Worm (Caenorhabditis elegans): ENCODE data around the gene szy-4.

The szy-4 gene

DNA sequence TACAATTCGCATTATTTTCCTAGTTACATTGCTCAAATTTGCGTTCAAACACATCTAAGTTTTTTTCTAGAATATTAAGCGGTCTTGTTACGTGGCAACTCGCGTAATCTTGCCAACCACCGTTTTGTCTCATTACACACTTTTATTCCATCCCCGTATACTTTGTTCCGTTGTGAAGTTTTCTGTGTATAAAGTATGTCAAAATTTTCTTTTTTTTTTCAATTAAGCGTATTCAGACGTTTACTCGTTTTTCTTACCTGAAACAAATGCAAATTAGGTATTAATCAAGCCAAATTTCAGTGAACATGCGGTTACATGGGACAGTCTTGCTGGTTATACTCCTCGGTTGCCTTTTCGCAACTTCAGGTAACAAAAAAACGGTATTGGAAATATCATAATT lies 48.5 kb downstream of the szy-4 start, which contains the start of gene T24H7.2:
TSS of gene T24H7.2 (plus strand) at position 301 of the 400 bp plus-strand sequence.
- TF ChIP-seq ham-2 (GFP tag; optimal IDR thresholded peaks at IDR 0.05) (no peak), ceh-39 (tag; optimal IDR thresholded peaks at IDR 0.05) (no peak), pha-4 (tag; optimal IDR thresholded peaks at IDR 0.05) (no peak), ceh-83 (GFP tag; optimal IDR thresholded peaks at IDR 0.05) (no peak), nhr-237 (tag; optimal IDR thresholded peaks at IDR 0.05) (no peak), nhr-28 (tag; optimal IDR thresholded peaks at IDR 0.05) (no peak), unc-39 (tag; optimal IDR thresholded peaks at IDR 0.05) (no peak), nhr-12 (tag; optimal IDR thresholded peaks at IDR 0.05) (no peak), elt-3 (tag; optimal IDR thresholded peaks at IDR 0.05) (no peak), mab-5 (tag; optimal IDR thresholded peaks at IDR 0.05) (no peak), cnd-1 (tag; optimal IDR thresholded peaks at IDR 0.05) (no peak), elt-1 (tag; optimal IDR thresholded peaks at IDR 0.05; ENCODE audit: borderline replicate concordance, insufficient read depth) (no peak)

DNA sequence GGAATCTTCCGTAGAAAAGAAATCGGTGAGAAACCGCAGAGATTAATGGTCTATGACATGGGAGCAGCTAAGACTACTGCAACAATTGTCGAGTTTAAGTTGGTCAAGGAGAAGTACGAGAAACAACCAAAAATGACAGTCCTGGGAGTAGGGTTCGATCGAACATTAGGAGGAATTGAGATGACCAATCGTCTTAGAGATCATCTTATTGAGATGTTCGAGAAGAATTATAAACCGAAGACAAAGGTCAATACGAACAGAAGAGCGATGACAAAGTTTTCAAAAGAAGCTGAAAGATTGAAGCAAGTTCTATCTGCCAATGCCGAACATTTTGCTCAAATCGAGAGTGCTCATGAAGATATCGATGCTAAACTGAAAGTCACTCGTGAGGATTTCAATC lies 49.5 kb downstream of the szy-4 start:
- TF ChIP-seq tbx-8 (GFP tag; optimal IDR thresholded peaks at IDR 0.05) (no peak), nhr-28 (tag; optimal IDR thresholded peaks at IDR 0.05) (no peak), nhr-12 (tag; optimal IDR thresholded peaks at IDR 0.05) (no peak), zip-8 (tag; optimal IDR thresholded peaks at IDR 0.05) (no peak), pha-4 (tag; optimal IDR thresholded peaks at IDR 0.05) (no peak), nhr-76 (tag; optimal IDR thresholded peaks at IDR 0.05) (no peak), snpc-4 (tag; optimal IDR thresholded peaks at IDR 0.05) (no peak), elt-1 (tag; optimal IDR thresholded peaks at IDR 0.05; ENCODE audit: borderline replicate concordance, insufficient read depth) (no peak), sem-2 (GFP tag; optimal IDR thresholded peaks at IDR 0.05) (no peak), nhr-237 (tag; optimal IDR thresholded peaks at IDR 0.05) (no peak), lsy-2 (tag; optimal IDR thresholded peaks at IDR 0.05) (no peak), flh-1 (GFP tag; optimal IDR thresholded peaks at IDR 0.05) (no peak), ztf-11 (tag; optimal IDR thresholded peaks at IDR 0.05) (no peak), mab-5 (tag; optimal IDR thresholded peaks at IDR 0.05) (no peak), M03D4.4 (tag; optimal IDR thresholded peaks at IDR 0.05) (no peak), nhr-2 (tag; optimal IDR thresholded peaks at IDR 0.05) (no peak), blmp-1 (tag; optimal IDR thresholded peaks at IDR 0.05) (no peak), unc-120 (tag; optimal IDR thresholded peaks at IDR 0.05; ENCODE audit: poor library complexity, severe bottlenecking) (no peak), sptf-1 (tag; optimal IDR thresholded peaks at IDR 0.05) (no peak), mep-1 (tag; optimal IDR thresholded peaks at IDR 0.05) (no peak)

DNA sequence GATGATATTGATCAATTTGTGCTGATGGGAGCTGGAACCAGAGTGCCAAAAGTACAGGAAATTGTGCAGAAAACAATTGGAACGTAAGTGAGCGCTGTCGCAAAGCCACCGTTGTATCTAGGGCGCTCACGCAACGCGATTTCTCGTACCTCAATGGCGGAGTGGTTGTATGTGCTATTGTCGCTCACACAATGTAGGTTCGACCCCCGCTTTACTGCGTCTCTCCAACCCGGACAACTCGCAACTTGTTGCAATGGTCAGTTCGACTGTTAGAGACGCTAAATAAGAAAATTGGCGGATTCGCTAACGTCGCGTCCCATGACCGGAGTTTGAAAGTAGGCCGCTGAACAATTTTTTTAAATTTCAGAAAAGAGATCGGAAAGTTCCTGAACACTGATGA lies 50.0 kb downstream of the szy-4 start:
- TF ChIP-seq ztf-11 (tag; optimal IDR thresholded peaks at IDR 0.05) (no peak), ceh-43 (GFP tag; optimal IDR thresholded peaks at IDR 0.05) (peak; percentile 74), ces-1 (GFP tag; optimal IDR thresholded peaks at IDR 0.05) (no peak), sptf-1 (tag; optimal IDR thresholded peaks at IDR 0.05) (peak; percentile 92), ceh-39 (tag; optimal IDR thresholded peaks at IDR 0.05) (no peak), mep-1 (tag; optimal IDR thresholded peaks at IDR 0.05) (peak; percentile 23), ham-2 (GFP tag; optimal IDR thresholded peaks at IDR 0.05) (peak; percentile 79), mab-5 (tag; optimal IDR thresholded peaks at IDR 0.05) (no peak), mls-2 (tag; optimal IDR thresholded peaks at IDR 0.05) (peak; percentile 91), lin-13 (tag; optimal IDR thresholded peaks at IDR 0.05) (peak; percentile 50), unc-120 (tag; optimal IDR thresholded peaks at IDR 0.05; ENCODE audit: poor library complexity, severe bottlenecking) (peak; percentile 82), ceh-83 (GFP tag; optimal IDR thresholded peaks at IDR 0.05) (peak; percentile 93), drap-1 (GFP tag; optimal IDR thresholded peaks at IDR 0.05) (peak; percentile 88), nhr-237 (tag; optimal IDR thresholded peaks at IDR 0.05) (no peak), pha-4 (tag; optimal IDR thresholded peaks at IDR 0.05) (peak; percentile 65), cnd-1 (tag; optimal IDR thresholded peaks at IDR 0.05) (peak; percentile 90), sem-2 (GFP tag; optimal IDR thresholded peaks at IDR 0.05) (peak; percentile 85), tbx-8 (GFP tag; optimal IDR thresholded peaks at IDR 0.05) (peak; percentile 91), unc-39 (tag; optimal IDR thresholded peaks at IDR 0.05) (peak; percentile 35), lin-32 (GFP tag; optimal IDR thresholded peaks at IDR 0.05) (peak; percentile 89), M03D4.4 (tag; optimal IDR thresholded peaks at IDR 0.05) (peak; percentile 88), bed-3 (GFP tag; optimal IDR thresholded peaks at IDR 0.05) (peak; percentile 61), hlh-1 (tag; optimal IDR thresholded peaks at IDR 0.05) (peak; percentile 12)

Measured in whole organism, mixed stage, embryonic.